Fruit fly (Drosophila melanogaster) Kc167 (cell line): ENCODE data around the gene CG7715.

Experiments
- Myc ChIP-seq: fragments of >200 bp; optimal IDR thresholded peaks from 2 replicates; lab custom pipeline; 2017; ENCODE audit warnings: missing external identifiers
- psq ChIP-seq: fragments of >200 bp; optimal IDR thresholded peaks from 2 replicates; lab custom pipeline; 2017; ENCODE audit warnings: missing external identifiers
- ttk ChIP-seq: sonication (Bioruptor generic); optimal IDR thresholded peaks from 2 replicates; lab custom pipeline; 2017; ENCODE audit warnings: missing external identifiers

DNA sequence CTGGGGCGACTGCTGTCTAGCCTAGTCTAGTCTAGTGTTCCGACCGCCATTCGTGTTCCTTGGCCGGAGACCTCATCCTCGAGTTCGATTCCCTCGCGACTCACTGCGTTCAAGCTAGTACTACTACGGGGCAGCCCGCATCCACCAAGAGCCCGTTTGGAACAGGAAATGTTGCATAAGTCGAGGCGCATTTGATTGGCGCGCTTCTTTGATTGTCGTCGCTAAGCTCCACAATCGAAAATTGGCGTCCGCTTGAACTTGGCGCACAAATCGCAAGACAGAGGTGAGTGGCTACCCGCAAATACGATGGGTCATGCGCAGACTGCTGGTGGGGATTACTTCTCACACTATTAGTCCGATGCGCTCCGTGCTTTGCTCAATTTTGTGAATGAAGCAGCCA lies 47.2 kb downstream of the CG7715 start:
- TF ChIP-seq ttk (no peak), Myc (lab: Kevin White, UChicago) (no peak), psq (lab: Kevin White, UChicago) (no peak)
